Fruit fly (Drosophila melanogaster): ENCODE results near the gene CAH5.

DNA sequence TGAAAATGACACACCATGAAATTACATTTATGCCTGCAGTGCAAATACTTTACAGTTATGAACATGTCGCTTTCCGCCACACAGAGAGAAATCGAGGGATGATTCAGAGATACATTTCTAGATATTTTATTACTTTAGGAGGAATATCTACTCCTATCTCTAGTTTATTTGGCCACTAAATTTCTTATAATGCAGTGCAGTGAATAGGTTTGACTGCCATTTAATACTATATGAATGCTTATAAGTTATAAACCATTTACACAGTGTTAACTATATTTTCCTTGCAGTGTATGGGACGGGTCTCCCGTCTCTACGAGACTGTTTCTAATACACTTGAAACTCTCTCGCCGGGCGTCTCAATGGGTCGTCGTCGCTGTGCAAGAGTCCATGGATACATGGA is 27.8 kb downstream of the CAH5 start:
- TF ChIP-seq h (GFP tag; optimal IDR thresholded peaks at IDR 0.05) (no peak), Hnf4 (GFP tag; optimal IDR thresholded peaks at IDR 0.05) (no peak), fru (GFP tag; optimal IDR thresholded peaks at IDR 0.05) (no peak), br (GFP tag; optimal IDR thresholded peaks at IDR 0.05) (no peak), lola (GFP tag; optimal IDR thresholded peaks at IDR 0.05) (no peak), Dfd (GFP tag; optimal IDR thresholded peaks at IDR 0.05) (no peak), Abd-B (GFP tag; optimal IDR thresholded peaks at IDR 0.05) (no peak), woc (GFP tag; optimal IDR thresholded peaks at IDR 0.05) (no peak), pan (optimal IDR thresholded peaks at IDR 0.05) (no peak), dl (GFP tag; optimal IDR thresholded peaks at IDR 0.05; ENCODE audit: insufficient read depth in 1 of 2, partially characterized antibody in 2 of 2) (no peak), dsf (GFP tag; optimal IDR thresholded peaks at IDR 0.05; ENCODE audit: borderline replicate concordance) (no peak), usp (GFP tag; optimal IDR thresholded peaks at IDR 0.05) (no peak), Dif (GFP tag; optimal IDR thresholded peaks at IDR 0.05; ENCODE audit: partially characterized antibody) (no peak), CG9705 (GFP tag; optimal IDR thresholded peaks at IDR 0.05) (no peak)

Measured in whole organism, wandering third instar larva.